Worm (Caenorhabditis elegans) whole organism, young adult: ENCODE measurements around the gene mat-2.
"Not testable (repeated sequence)": the region's sequence is repeated elsewhere in the genome, so short reads cannot be mapped to it uniquely, and the experiment has no call there.

Experiments used
- B0035.1 ChIP-seq: sonication (generic microtip); optimal IDR thresholded peaks from 2 replicates; lab custom pipeline; 2016; ENCODE audit warnings: missing genetic modification characterization, mild to moderate bottlenecking, missing compliant biosample characterization, missing genotype, missing genetic modification reagents
- D2030.7 ChIP-seq: fragments of 200-800 bp; sonication (Bioruptor generic); IDR thresholded peaks from 2 replicates; pipeline ENCODE4 v1.3.6; 2022; ENCODE audit warnings: missing genetic modification reagents, missing genetic modification characterization, missing compliant biosample characterization
- F10E7.11 ChIP-seq: sonication (generic microtip); optimal IDR thresholded peaks from 2 replicates; lab custom pipeline; 2017; ENCODE audit warnings: mild to moderate bottlenecking, missing genetic modification characterization, moderate library complexity, missing compliant biosample characterization
- F37B4.10 ChIP-seq: fragments of 200-800 bp; sonication (Bioruptor generic); IDR thresholded peaks from 2 replicates; pipeline ENCODE4 v1.3.6; 2022; ENCODE audit warnings: missing genetic modification characterization, missing compliant biosample characterization
- F39B2.1 ChIP-seq: fragments of 200-800 bp; sonication (Bioruptor generic); IDR thresholded peaks from 2 replicates; pipeline ENCODE4 v1.3.6; 2022; ENCODE audit warnings: missing genetic modification reagents, missing genetic modification characterization, missing compliant biosample characterization
- F49E8.2 ChIP-seq: sonication (generic microtip); optimal IDR thresholded peaks from 3 replicates; lab custom pipeline; 2017; ENCODE audit warnings: missing genetic modification characterization, mild to moderate bottlenecking, missing compliant biosample characterization, antibody characterized with exemption, moderate library complexity; ENCODE audit not compliant: insufficient read depth
- K12H6.12 ChIP-seq: fragments of 200-800 bp; sonication (Bioruptor generic); optimal IDR thresholded peaks from 2 replicates; lab custom pipeline; 2018; ENCODE audit warnings: mild to moderate bottlenecking, missing genetic modification characterization, missing compliant biosample characterization
- aptf-2 ChIP-seq: fragments of 200-800 bp; sonication (Bioruptor generic); conservative IDR thresholded peaks from 2 replicates; pipeline ENCODE4 v1.3.6; 2022; ENCODE audit warnings: missing genetic modification reagents, missing genetic modification characterization, missing compliant biosample characterization
- chd-7 ChIP-seq: sonication (generic microtip); optimal IDR thresholded peaks from 2 replicates; lab custom pipeline; 2016; ENCODE audit warnings: mild to moderate bottlenecking, missing genetic modification characterization, moderate library complexity, missing compliant biosample characterization
- ekl-4 ChIP-seq: fragments of 200-800 bp; sonication (Bioruptor generic); IDR thresholded peaks from 2 replicates; pipeline ENCODE4 v1.3.6; 2022; ENCODE audit warnings: missing genetic modification reagents, missing genetic modification characterization, missing compliant biosample characterization
- ets-4 ChIP-seq: fragments of 200-800 bp; sonication (Bioruptor generic); optimal IDR thresholded peaks from 2 replicates; lab custom pipeline; 2018; ENCODE audit warnings: mild to moderate bottlenecking, missing genetic modification characterization, missing compliant biosample characterization
- gei-17 ChIP-seq: fragments of 200-800 bp; sonication (Bioruptor generic); optimal IDR thresholded peaks from 2 replicates; lab custom pipeline; 2018; ENCODE audit warnings: mild to moderate bottlenecking, missing genetic modification characterization, missing compliant biosample characterization
- hmg-1.2 ChIP-seq: fragments of 200-800 bp; sonication (Bioruptor generic); IDR thresholded peaks from 2 replicates; pipeline ENCODE4 v1.3.6; 2022; ENCODE audit warnings: missing genetic modification reagents, missing genetic modification characterization, missing compliant biosample characterization
- let-526 ChIP-seq: fragments of 200-800 bp; sonication (Bioruptor generic); IDR thresholded peaks from 2 replicates; pipeline ENCODE4 v1.3.6; 2022; ENCODE audit warnings: missing genetic modification reagents, missing genetic modification characterization, missing compliant biosample characterization
- lsy-27 ChIP-seq: sonication (generic microtip); optimal IDR thresholded peaks from 2 replicates; lab custom pipeline; 2017; ENCODE audit warnings: missing genetic modification characterization, mild to moderate bottlenecking, missing compliant biosample characterization, antibody characterized with exemption, missing genotype, borderline replicate concordance; ENCODE audit not compliant: insufficient read depth
- madf-3 ChIP-seq: fragments of 200-800 bp; sonication (Bioruptor generic); IDR thresholded peaks from 2 replicates; pipeline ENCODE4 v1.3.6; 2022; ENCODE audit warnings: missing genetic modification reagents, missing genetic modification characterization, missing compliant biosample characterization
- madf-8 ChIP-seq: fragments of 200-800 bp; sonication (Bioruptor generic); conservative IDR thresholded peaks from 2 replicates; pipeline ENCODE4 v1.3.6; 2022; ENCODE audit warnings: missing genetic modification reagents, missing genetic modification characterization, missing compliant biosample characterization
- mcd-1 ChIP-seq: fragments of 200-800 bp; sonication (Bioruptor generic); IDR thresholded peaks from 2 replicates; pipeline ENCODE4 v1.3.6; 2022; ENCODE audit warnings: missing genetic modification reagents, missing genetic modification characterization, missing compliant biosample characterization
- nhr-179 ChIP-seq: sonication (generic microtip); optimal IDR thresholded peaks from 2 replicates; lab custom pipeline; 2016; ENCODE audit warnings: mild to moderate bottlenecking, missing genetic modification characterization, missing compliant biosample characterization
- nhr-27 ChIP-seq: fragments of 200-800 bp; sonication (Bioruptor generic); optimal IDR thresholded peaks from 2 replicates; lab custom pipeline; 2018; ENCODE audit warnings: mild to moderate bottlenecking, missing genetic modification characterization, moderate library complexity, missing compliant biosample characterization
- nhr-90 ChIP-seq: sonication (generic microtip); optimal IDR thresholded peaks from 2 replicates; lab custom pipeline; 2016; ENCODE audit warnings: missing genotype, mild to moderate bottlenecking, missing genetic modification characterization, missing compliant biosample characterization
- repo-1 ChIP-seq: sonication (generic microtip); optimal IDR thresholded peaks from 2 replicates; lab custom pipeline; 2017; ENCODE audit warnings: mild to moderate bottlenecking, missing genetic modification characterization, missing compliant biosample characterization
- snpc-1.3 ChIP-seq: sonication (generic microtip); optimal IDR thresholded peaks from 2 replicates; lab custom pipeline; 2017; ENCODE audit warnings: missing genetic modification characterization, mild to moderate bottlenecking, missing compliant biosample characterization, antibody characterized with exemption, moderate library complexity, missing genotype, missing genetic modification reagents; ENCODE audit not compliant: insufficient read depth
- snpc-3.4 ChIP-seq: sonication (generic microtip); optimal IDR thresholded peaks from 2 replicates; lab custom pipeline; 2017; ENCODE audit warnings: missing genetic modification characterization, mild to moderate bottlenecking, missing compliant biosample characterization, antibody characterized with exemption, moderate library complexity, missing genotype, missing genetic modification reagents
- tlf-1 ChIP-seq: fragments of 200-800 bp; sonication (Bioruptor generic); optimal IDR thresholded peaks from 2 replicates; lab custom pipeline; 2018; ENCODE audit warnings: mild to moderate bottlenecking, missing genetic modification characterization, missing compliant biosample characterization
- ztf-22 ChIP-seq: fragments of 200-800 bp; sonication (Bioruptor generic); optimal IDR thresholded peaks from 2 replicates; lab custom pipeline; 2018; ENCODE audit warnings: mild to moderate bottlenecking, missing genetic modification characterization, moderate library complexity, missing compliant biosample characterization
- ztf-26 ChIP-seq: sonication (generic microtip); optimal IDR thresholded peaks from 2 replicates; lab custom pipeline; 2017; ENCODE audit warnings: missing genetic modification characterization, missing compliant biosample characterization

The mat-2 gene

ce11 chrII:11105981-11106711 lies 6.4 kb upstream of the mat-2 start, which contains the start of gene nasp-1 (continued):
- TF ChIP-seq let-526: no peak
- no peak for TF ChIP-seq lsy-27 (tag; lab: Kevin White, UChicago)
- peak; percentile 79 for TF ChIP-seq madf-8 (GFP tag; lab: Robert Waterston, UW)
- TF ChIP-seq F37B4.10 (GFP tag; lab: Robert Waterston, UW): no peak
- TF ChIP-seq madf-3 (GFP tag; lab: Robert Waterston, UW): no peak
- no peak for TF ChIP-seq B0035.1 (tag; lab: Kevin White, UChicago)
- no peak for TF ChIP-seq repo-1 (tag; lab: Kevin White, UChicago)
- TF ChIP-seq snpc-3.4 (tag; lab: Kevin White, UChicago): peak; percentile 67
- TF ChIP-seq D2030.7 (GFP tag; lab: Robert Waterston, UW): peak; percentile 81
- TF ChIP-seq, all 124 proteins: peak for 19

- TF ChIP-seq F10E7.11 (tag; lab: Kevin White, UChicago) (no peak), F49E8.2 (tag; lab: Kevin White, UChicago) (peak; percentile 22), chd-7 (no peak)
- TF ChIP-seq, all 124 proteins: peak for 1
These were observed 4.7 kb upstream of the mat-2 start, which contains the start of gene apc-17 for ce11 chrII:11107828-11108227. Gene apc-17 (plus strand): TSS chrII:11108128.

- TF ChIP-seq gei-17 (GFP tag; lab: Kevin White, UChicago): no peak
- TF ChIP-seq mcd-1 (GFP tag; lab: Robert Waterston, UW): no peak
- TF ChIP-seq nhr-90: no peak
- TF ChIP-seq ekl-4: no peak
These were observed 2.1 kb upstream of the mat-2 start for ce11 chrII:11110419-11110818.

ce11 chrII:11111107-11111506 lies 1.4 kb upstream of the mat-2 start, which contains the start of gene glb-4:
Gene glb-4 (minus strand): TSS chrII:11111207.
- TF ChIP-seq ztf-26 (tag; lab: Kevin White, UChicago): no peak
- no peak for TF ChIP-seq ztf-22 (GFP tag; lab: Kevin White, UChicago)
- no peak for TF ChIP-seq aptf-2 (GFP tag; lab: Robert Waterston, UW)
- TF ChIP-seq repo-1 (tag; lab: Kevin White, UChicago): no peak
- TF ChIP-seq ets-4: no peak
- no peak for TF ChIP-seq nhr-179
- no peak for TF ChIP-seq hmg-1.2 (GFP tag; lab: Robert Waterston, UW)
- TF ChIP-seq nhr-27 (tag; lab: Kevin White, UChicago): no peak
- TF ChIP-seq F39B2.1 (GFP tag; lab: Robert Waterston, UW): no peak
- TF ChIP-seq snpc-1.3 (tag; lab: Kevin White, UChicago): no peak
- TF ChIP-seq snpc-3.4 (tag; lab: Kevin White, UChicago): no peak
- no peak for TF ChIP-seq K12H6.12 (tag; lab: Kevin White, UChicago)

- not testable (repeated sequence) for TF ChIP-seq F10E7.11 (tag; lab: Kevin White, UChicago); tlf-1 (GFP tag; lab: Kevin White, UChicago); madf-8 (GFP tag; lab: Robert Waterston, UW)
These were observed 9.3 kb downstream of the mat-2 start, which contains the start of gene W10C6.2 for ce11 chrII:11121800-11122199. Gene W10C6.2 (minus strand): TSS chrII:11121900.
